Fruit fly (Drosophila melanogaster): Measurements from ENCODE around the gene CG46383.
A peak's percentile ranks its signal among the peaks of the same experiment; 100 is the strongest.

CG46383 gene

dm6 chr3R:15974235-15974634 lies 23.5 kb upstream of the CG46383 start (continued):
- TF ChIP-seq E2f1 (GFP tag; IDR thresholded peaks at IDR 0.05) (no peak), Meics (GFP tag; optimal IDR thresholded peaks at IDR 0.05) (peak; percentile 82), Neu2 (GFP tag; optimal IDR thresholded peaks at IDR 0.05; ENCODE audit: borderline replicate concordance) (no peak), Poxn (GFP tag; IDR thresholded peaks at IDR 0.05) (no peak), zen2 (GFP tag; IDR thresholded peaks at IDR 0.05; ENCODE audit: partially characterized antibody) (no peak), CG10267 (tag; optimal IDR thresholded peaks at IDR 0.05) (peak; percentile 70), fru (optimal IDR thresholded peaks at IDR 0.05) (no peak), eve (GFP tag; optimal IDR thresholded peaks at IDR 0.05) (no peak), NfI (GFP tag; optimal IDR thresholded peaks at IDR 0.05) (peak; percentile 79), CG16813 (GFP tag; IDR thresholded peaks at IDR 0.05; ENCODE audit: partially characterized antibody) (no peak), CG9932 (GFP tag; IDR thresholded peaks at IDR 0.05) (no peak), Sry-δ (GFP tag; optimal IDR thresholded peaks at IDR 0.05) (peak; percentile 25), Doc2 (GFP tag; IDR thresholded peaks at IDR 0.05) (no peak), her (GFP tag; optimal IDR thresholded peaks at IDR 0.05) (peak; percentile 76), ab (GFP tag; optimal IDR thresholded peaks at IDR 0.05) (peak; percentile 74), zen (tag; optimal IDR thresholded peaks at IDR 0.05) (peak; percentile 64), CG10209 (GFP tag; optimal IDR thresholded peaks at IDR 0.05) (peak; percentile 86), Awh (GFP tag; IDR thresholded peaks at IDR 0.05) (no peak), CG7839 (tag; optimal IDR thresholded peaks at IDR 0.05) (peak; percentile 87), caup (GFP tag; optimal IDR thresholded peaks at IDR 0.05; ENCODE audit: severe bottlenecking) (peak; percentile 67), chn (GFP tag; optimal IDR thresholded peaks at IDR 0.05) (peak; percentile 64), stwl (tag; optimal IDR thresholded peaks at IDR 0.05) (no peak), CG12299 (tag; optimal IDR thresholded peaks at IDR 0.05) (peak; percentile 67), sisA (GFP tag; IDR thresholded peaks at IDR 0.05) (no peak), jigr1 (GFP tag; IDR thresholded peaks at IDR 0.05) (no peak), CG17186 (GFP tag; optimal IDR thresholded peaks at IDR 0.05) (peak; percentile 7), sima (GFP tag; optimal IDR thresholded peaks at IDR 0.05) (peak; percentile 42), CG3281 (GFP tag; optimal IDR thresholded peaks at IDR 0.05) (peak; percentile 86), grau (tag; optimal IDR thresholded peaks at IDR 0.05) (peak; percentile 88), CG15601 (tag; optimal IDR thresholded peaks at IDR 0.05) (peak; percentile 63), D (optimal IDR thresholded peaks at IDR 0.05) (no peak), D (GFP tag; optimal IDR thresholded peaks at IDR 0.05) (peak; percentile 75), CG15073 (GFP tag; optimal IDR thresholded peaks at IDR 0.05) (no peak), lmd (GFP tag; IDR thresholded peaks at IDR 0.05) (no peak), bbx (GFP tag; IDR thresholded peaks at IDR 0.05; ENCODE audit: partially characterized antibody) (no peak), lola (GFP tag; optimal IDR thresholded peaks at IDR 0.05) (peak in 1 of 3 experiments; percentile 70), Dip3 (GFP tag; optimal IDR thresholded peaks at IDR 0.05) (peak; percentile 58), CG12744 (GFP tag; optimal IDR thresholded peaks at IDR 0.05) (peak; percentile 51), run (tag; optimal IDR thresholded peaks at IDR 0.05) (peak; percentile 61), Spps (tag; optimal IDR thresholded peaks at IDR 0.05) (no peak), Dbx (GFP tag; IDR thresholded peaks at IDR 0.05) (no peak), CG30431 (GFP tag; optimal IDR thresholded peaks at IDR 0.05) (peak; percentile 58), CG14965 (GFP tag; optimal IDR thresholded peaks at IDR 0.05; ENCODE audit: borderline replicate concordance) (peak; percentile 11), Ets97D (GFP tag; optimal IDR thresholded peaks at IDR 0.05) (peak; percentile 35), tio (GFP tag; optimal IDR thresholded peaks at IDR 0.05) (peak; percentile 75), CG13624 (GFP tag; optimal IDR thresholded peaks at IDR 0.05) (peak; percentile 86), so (GFP tag; IDR thresholded peaks at IDR 0.05) (no peak), CG34376 (GFP tag; optimal IDR thresholded peaks at IDR 0.05) (no peak), Tbp (GFP tag; optimal IDR thresholded peaks at IDR 0.05) (no peak), CG8089 (GFP tag; optimal IDR thresholded peaks at IDR 0.05) (peak; percentile 71), CG12942 (GFP tag; optimal IDR thresholded peaks at IDR 0.05) (peak; percentile 69), CG1792 (GFP tag; optimal IDR thresholded peaks at IDR 0.05) (peak; percentile 71)

Data from whole organism, embryonic.